Worm (Caenorhabditis elegans) whole organism, L1 larva: ENCODE measurements around the gene col-10.

ENCODE experiments used
- C04F5.9 ChIP-seq: sonication (generic microtip); optimal IDR thresholded peaks from 2 replicates; lab custom pipeline; 2016; ENCODE audit warnings: missing genetic modification characterization, missing compliant biosample characterization
- aha-1 ChIP-seq: fragments of 150-350 bp; optimal IDR thresholded peaks from 2 replicates; lab custom pipeline; 2014; ENCODE audit warnings: missing biosample characterization, missing genetic modification characterization
- alr-1 ChIP-seq: fragments of 200-800 bp; sonication (Bioruptor generic); optimal IDR thresholded peaks from 2 replicates; lab custom pipeline; 2018; ENCODE audit warnings: borderline replicate concordance, mild to moderate bottlenecking, missing genetic modification characterization, missing compliant biosample characterization
- aly-2 ChIP-seq: fragments of 150-350 bp; optimal IDR thresholded peaks from 2 replicates; lab custom pipeline; 2014; ENCODE audit warnings: missing biosample characterization, missing genetic modification characterization
- blmp-1 ChIP-seq: fragments of 150-350 bp; optimal IDR thresholded peaks from 2 replicates; lab custom pipeline; 2014; ENCODE audit warnings: missing biosample characterization, missing genetic modification characterization
- ceh-63 ChIP-seq: fragments of 200-800 bp; sonication (Bioruptor generic); optimal IDR thresholded peaks from 2 replicates; lab custom pipeline; 2018; ENCODE audit warnings: mild to moderate bottlenecking, missing genetic modification characterization, missing compliant biosample characterization
- ceh-88 ChIP-seq: fragments of 200-800 bp; sonication (Bioruptor generic); IDR thresholded peaks from 2 replicates; pipeline ENCODE4 v1.3.6; 2022; ENCODE audit warnings: missing genetic modification characterization, missing compliant biosample characterization
- ceh-90 ChIP-seq: sonication (generic microtip); optimal IDR thresholded peaks from 2 replicates; lab custom pipeline; 2016; ENCODE audit warnings: missing genetic modification characterization, missing compliant biosample characterization
- ces-1 ChIP-seq: fragments of 150-350 bp; optimal IDR thresholded peaks from 2 replicates; lab custom pipeline; 2014; ENCODE audit warnings: missing biosample characterization, missing genetic modification reagents, missing genetic modification characterization
- efl-1 ChIP-seq, 4 experiments: fragments of 150-350 bp; optimal IDR thresholded peaks in 3 of 4; peaks in 1 of 4; 1 replicate in 1 of 4; 2 replicates in 3 of 4; lab custom pipeline; 2014; ENCODE audit warnings: missing biosample characterization in 2 of 4, missing genetic modification characterization in 2 of 4, missing genetic modification reagents in 2 of 4
- egl-27 ChIP-seq, 2 experiments: fragments of 150-350 bp in 1 of 2; sonication (generic microtip); optimal IDR thresholded peaks; 3 replicates each; lab custom pipeline; 2017 to 2018; ENCODE audit warnings: missing biosample characterization in 2 of 2, missing genetic modification characterization in 2 of 2, missing genetic modification reagents in 2 of 2
- elt-2 ChIP-seq: sonication (generic microtip); optimal IDR thresholded peaks from 2 replicates; lab custom pipeline; 2016; ENCODE audit warnings: missing genetic modification characterization, mild to moderate bottlenecking, inconsistent platforms, missing compliant biosample characterization, missing genetic modification reagents
- elt-3 ChIP-seq, 6 experiments: fragments of 150-350 bp in 1 of 6; sonication (generic microtip); optimal IDR thresholded peaks; 2 replicates each; lab custom pipeline; 2017 to 2018; ENCODE audit warnings: missing biosample characterization in 6 of 6, missing genetic modification characterization in 6 of 6, inconsistent platforms in 1 of 6
- fkh-4 ChIP-seq: sonication (generic microtip); optimal IDR thresholded peaks from 2 replicates; lab custom pipeline; 2016; ENCODE audit warnings: missing compliant biosample characterization, missing genetic modification characterization, borderline replicate concordance
- fos-1 ChIP-seq: fragments of 150-350 bp; optimal IDR thresholded peaks from 2 replicates; lab custom pipeline; 2014; ENCODE audit warnings: missing biosample characterization, missing genetic modification characterization
- grh-1 ChIP-seq: fragments of 200-800 bp; sonication (Bioruptor generic); IDR thresholded peaks from 2 replicates; pipeline ENCODE4 v1.3.6; 2022; ENCODE audit warnings: missing genetic modification reagents, missing genetic modification characterization, missing compliant biosample characterization
- hlh-17 ChIP-seq: fragments of 200-800 bp; sonication (Bioruptor generic); optimal IDR thresholded peaks from 2 replicates; lab custom pipeline; 2018; ENCODE audit warnings: missing genetic modification characterization, mild to moderate bottlenecking, missing compliant biosample characterization, moderate library complexity, borderline replicate concordance
- lin-14 ChIP-seq: fragments of 200-800 bp; sonication (Bioruptor generic); optimal IDR thresholded peaks from 2 replicates; lab custom pipeline; 2018; ENCODE audit warnings: mild to moderate bottlenecking, missing genetic modification characterization, moderate library complexity, missing compliant biosample characterization
- lir-3 ChIP-seq: sonication (generic microtip); optimal IDR thresholded peaks from 2 replicates; lab custom pipeline; 2016; ENCODE audit warnings: mild to moderate bottlenecking, missing genetic modification characterization, moderate library complexity, missing compliant biosample characterization; ENCODE audit not compliant: poor library complexity
- mab-9 ChIP-seq: fragments of 200-800 bp; sonication (Bioruptor generic); IDR thresholded peaks from 2 replicates; pipeline ENCODE4 v1.3.6; 2022; ENCODE audit warnings: missing genetic modification reagents, missing genetic modification characterization, missing compliant biosample characterization
- mdl-1 ChIP-seq, 2 experiments: fragments of 150-350 bp; optimal IDR thresholded peaks; 2 replicates each; lab custom pipeline; 2014 to 2017; ENCODE audit warnings: missing biosample characterization in 2 of 2, missing genetic modification characterization in 2 of 2, inconsistent platforms in 1 of 2
- mep-1 ChIP-seq: fragments of 150-350 bp; optimal IDR thresholded peaks from 2 replicates; lab custom pipeline; 2014; ENCODE audit warnings: missing biosample characterization, missing genetic modification characterization
- nhr-19 ChIP-seq: fragments of 200-800 bp; sonication (Bioruptor generic); conservative IDR thresholded peaks from 2 replicates; pipeline ENCODE4 v1.3.6; 2022; ENCODE audit warnings: missing genetic modification characterization, missing compliant biosample characterization
- nhr-20 ChIP-seq: sonication (generic microtip); optimal IDR thresholded peaks from 2 replicates; lab custom pipeline; 2016; ENCODE audit warnings: mild to moderate bottlenecking, missing genetic modification characterization, missing compliant biosample characterization
- nhr-237 ChIP-seq: fragments of 150-350 bp; optimal IDR thresholded peaks from 2 replicates; lab custom pipeline; 2014; ENCODE audit warnings: missing biosample characterization, missing genetic modification characterization
- nhr-71 ChIP-seq: sonication (generic microtip); optimal IDR thresholded peaks from 2 replicates; lab custom pipeline; 2016; ENCODE audit warnings: mild to moderate bottlenecking, missing genetic modification characterization, moderate library complexity, missing compliant biosample characterization
- nhr-85 ChIP-seq: sonication (generic microtip); peaks from one replicate; lab custom pipeline; 2016; ENCODE audit warnings: missing genetic modification characterization, inconsistent platforms, missing compliant biosample characterization
- nhr-90 ChIP-seq: sonication (generic microtip); optimal IDR thresholded peaks from 2 replicates; lab custom pipeline; 2016; ENCODE audit warnings: mild to moderate bottlenecking, missing genetic modification characterization, missing compliant biosample characterization; ENCODE audit not compliant: poor library complexity
- snu-23 ChIP-seq: sonication (generic microtip); optimal IDR thresholded peaks from 2 replicates; lab custom pipeline; 2016; ENCODE audit warnings: missing genetic modification characterization, missing compliant biosample characterization
- swsn-7 ChIP-seq: sonication (generic microtip); optimal IDR thresholded peaks from 2 replicates; lab custom pipeline; 2016; ENCODE audit warnings: missing genetic modification characterization, missing compliant biosample characterization
- tbx-2 ChIP-seq: sonication (generic microtip); optimal IDR thresholded peaks from 2 replicates; lab custom pipeline; 2016; ENCODE audit warnings: missing genetic modification characterization, missing compliant biosample characterization
- tlp-1 ChIP-seq: fragments of 150-350 bp; optimal IDR thresholded peaks from 2 replicates; lab custom pipeline; 2014; ENCODE audit warnings: missing biosample characterization, missing genetic modification characterization
- unc-130 ChIP-seq: fragments of 150-350 bp; optimal IDR thresholded peaks from 2 replicates; lab custom pipeline; 2017; ENCODE audit warnings: missing biosample characterization, missing genetic modification characterization, inconsistent platforms
- zip-4 ChIP-seq: fragments of 200-800 bp; sonication (Bioruptor generic); optimal IDR thresholded peaks from 2 replicates; lab custom pipeline; 2018; ENCODE audit warnings: mild to moderate bottlenecking, missing genetic modification characterization, moderate library complexity, missing compliant biosample characterization
- ztf-11 ChIP-seq, 2 experiments: sonication (generic microtip); optimal IDR thresholded peaks; 2 replicates each; lab custom pipeline; 2016 to 2017; ENCODE audit warnings: missing genetic modification characterization in 2 of 2, missing biosample characterization in 1 of 2, missing compliant biosample characterization in 1 of 2

The col-10 gene

ce11 chrV:9155616-9156015, 9.5 kb downstream of the col-10 start:
- TF ChIP-seq C04F5.9 (tag; lab: Kevin White, UChicago) = no peak
- TF ChIP-seq, all 84 proteins: peak for 0

- no peak for TF ChIP-seq swsn-7
- TF ChIP-seq nhr-237 (tag; lab: Kevin White, UChicago) = no peak
- no peak for TF ChIP-seq efl-1 (optimal IDR thresholded peaks at IDR 0.05; lab: Kevin White, UChicago)
- TF ChIP-seq efl-1 (GFP tag; optimal IDR thresholded peaks at IDR 0.05 in 1 of 2; lab: Kevin White, UChicago) = no peak
- no peak for TF ChIP-seq zip-4 (GFP tag; lab: Kevin White, UChicago)
- no peak for TF ChIP-seq nhr-71 (tag; lab: Kevin White, UChicago)
- TF ChIP-seq ceh-88 (GFP tag; lab: Robert Waterston, UW) = no peak
- no peak for TF ChIP-seq ztf-11 (tag; optimal IDR thresholded peaks at IDR 0.05; lab: Kevin White, UChicago)
- TF ChIP-seq ceh-63 (GFP tag; lab: Kevin White, UChicago) = no peak
Measured at ce11 chrV:9154772-9155171, 10.3 kb downstream of the col-10 start, which contains the start of gene B0222.5. Gene B0222.5, minus strand, starts transcription at chrV:9154872.

- peak; percentile 7 for TF ChIP-seq nhr-20
- no peak for TF ChIP-seq mab-9 (GFP tag; lab: Robert Waterston, UW)
- TF ChIP-seq nhr-71 (tag; lab: Kevin White, UChicago) = peak; percentile 7
- TF ChIP-seq nhr-85 = peak; percentile 78
- TF ChIP-seq snu-23 (GFP tag; lab: Kevin White, UChicago) = peak; percentile 4
Measured at ce11 chrV:9152339-9152738, 12.8 kb downstream of the col-10 start.

- no peak for TF ChIP-seq C04F5.9 (tag; lab: Kevin White, UChicago)
- TF ChIP-seq ceh-90 (tag; lab: Kevin White, UChicago) = no peak
- peak; percentile 23 for TF ChIP-seq lin-14 (GFP tag; lab: Kevin White, UChicago)
- peak; percentile 46 for TF ChIP-seq nhr-20
- no peak for TF ChIP-seq tlp-1 (tag; lab: Kevin White, UChicago)
- no peak for TF ChIP-seq ceh-88 (GFP tag; lab: Robert Waterston, UW)
- TF ChIP-seq nhr-71 (tag; lab: Kevin White, UChicago) = peak; percentile 32
- peak; percentile 82 for TF ChIP-seq nhr-85
- TF ChIP-seq lir-3 (tag; lab: Kevin White, UChicago) = no peak
- TF ChIP-seq fkh-4 (tag; lab: Kevin White, UChicago) = no peak
- TF ChIP-seq tbx-2 (tag; lab: Kevin White, UChicago) = peak; percentile 2
Measured at ce11 chrV:9148151-9148550, 17.0 kb downstream of the col-10 start.

ce11 chrV:9146849-9147557, 18.1 kb downstream of the col-10 start, which contains the start of gene spl-2:
Gene spl-2, minus strand, starts transcription at chrV:9146899.
- TF ChIP-seq elt-2 (tag; lab: Kevin White, UChicago) (peak; percentile 21), fos-1 (tag; lab: Kevin White, UChicago) (no peak), ceh-88 (GFP tag; lab: Robert Waterston, UW) (no peak), blmp-1 (tag; lab: Kevin White, UChicago) (peak; percentile 85), elt-3 (tag; optimal IDR thresholded peaks at IDR 0.05; lab: Kevin White, UChicago) (peak in 2 of 6 experiments; percentile 5 to 13), tbx-2 (tag; lab: Kevin White, UChicago) (peak; percentile 17), mep-1 (peak; percentile 27), mdl-1 (tag; optimal IDR thresholded peaks at IDR 0.05; lab: Kevin White, UChicago) (peak in 1 of 2 experiments; percentile 4), nhr-71 (tag; lab: Kevin White, UChicago) (peak; percentile 63), egl-27 (tag; optimal IDR thresholded peaks at IDR 0.05; lab: Kevin White, UChicago) (no peak), fkh-4 (tag; lab: Kevin White, UChicago) (no peak), alr-1 (tag; lab: Kevin White, UChicago) (no peak), ces-1 (GFP tag; lab: Kevin White, UChicago) (no peak), nhr-20 (peak; percentile 70), nhr-90 (tag; lab: Kevin White, UChicago) (peak; percentile 29), snu-23 (GFP tag; lab: Kevin White, UChicago) (peak; percentile 35), nhr-19 (GFP tag; lab: Robert Waterston, UW) (peak; percentile 17; the same call in 1 of the 2 replicates), lin-14 (GFP tag; lab: Kevin White, UChicago) (peak; percentile 83), aha-1 (tag; lab: Kevin White, UChicago) (no peak), hlh-17 (GFP tag; lab: Kevin White, UChicago) (no peak), grh-1 (GFP tag; lab: Robert Waterston, UW) (0 out of 2 replicates have a peak, but pooled peaks have one; percentile 40), nhr-85 (peak; percentile 98), aly-2 (no peak), unc-130 (tag; lab: Kevin White, UChicago) (no peak)
